Worm (Caenorhabditis elegans) whole organism, L4 larva: ENCODE data around the gene F48E8.4.

Source experiments
- T20F7.1 ChIP-seq: fragments of 200-800 bp; sonication (Bioruptor generic); optimal IDR thresholded peaks from 2 replicates; lab custom pipeline; 2018; ENCODE audit warnings: mild to moderate bottlenecking, missing genetic modification characterization, missing compliant biosample characterization
- Y105C5A.15 ChIP-seq: fragments of 200-800 bp; sonication (Bioruptor generic); IDR thresholded peaks from 2 replicates; pipeline ENCODE4 v1.3.6; 2022; ENCODE audit warnings: missing genetic modification characterization, missing compliant biosample characterization
- ZK337.2 ChIP-seq: fragments of 200-800 bp; sonication (Bioruptor generic); IDR thresholded peaks from 2 replicates; pipeline ENCODE4 v1.3.6; 2022; ENCODE audit warnings: missing genetic modification reagents, missing genetic modification characterization, missing compliant biosample characterization
- aha-1 ChIP-seq: fragments of 150-350 bp; peaks from one replicate; lab custom pipeline; 2014; ENCODE audit warnings: missing biosample characterization, missing genetic modification characterization
- arid-1 ChIP-seq: fragments of 200-800 bp; sonication (Bioruptor generic); conservative IDR thresholded peaks from 2 replicates; pipeline ENCODE4 v1.3.6; 2022; ENCODE audit warnings: missing genetic modification reagents, missing genetic modification characterization, missing compliant biosample characterization
- attf-4 ChIP-seq: sonication (generic microtip); optimal IDR thresholded peaks from 3 replicates; lab custom pipeline; 2017; ENCODE audit warnings: missing biosample characterization, missing genetic modification characterization
- ceh-32 ChIP-seq: sonication (generic microtip); optimal IDR thresholded peaks from 2 replicates; lab custom pipeline; 2016; ENCODE audit warnings: mild to moderate bottlenecking, missing genetic modification characterization, missing compliant biosample characterization; ENCODE audit not compliant: poor library complexity
- ces-1 ChIP-seq: fragments of 150-350 bp; sonication (generic microtip); optimal IDR thresholded peaks from 4 replicates; lab custom pipeline; 2014; ENCODE audit warnings: missing biosample characterization, missing genetic modification reagents, missing genetic modification characterization
- daf-16 ChIP-seq, 3 experiments: sonication (generic microtip); optimal IDR thresholded peaks; 2 replicates each; lab custom pipeline; 2016 to 2017; ENCODE audit warnings: missing genetic modification characterization in 3 of 3, missing genetic modification reagents in 3 of 3, mild to moderate bottlenecking in 2 of 3, missing compliant biosample characterization in 2 of 3, missing biosample characterization in 1 of 3, moderate library complexity in 1 of 3
- daf-19 ChIP-seq: fragments of 200-800 bp; sonication (Bioruptor generic); conservative IDR thresholded peaks from 2 replicates; pipeline ENCODE4 v1.3.6; 2022; ENCODE audit warnings: missing genetic modification characterization, missing compliant biosample characterization
- daf-8 ChIP-seq: fragments of 200-800 bp; sonication (Bioruptor generic); IDR thresholded peaks from 2 replicates; pipeline ENCODE4 v1.3.6; 2022; ENCODE audit warnings: missing genetic modification characterization, missing compliant biosample characterization
- dmd-8 ChIP-seq: fragments of 200-800 bp; sonication (Bioruptor generic); IDR thresholded peaks from 2 replicates; pipeline ENCODE4 v1.3.6; 2022; ENCODE audit warnings: missing genetic modification characterization, missing compliant biosample characterization
- dpl-1 ChIP-seq: fragments of 150-350 bp; optimal IDR thresholded peaks from 2 replicates; lab custom pipeline; 2014; ENCODE audit warnings: missing biosample characterization, missing genetic modification reagents, missing genetic modification characterization
- duxl-1 ChIP-seq: sonication (generic microtip); optimal IDR thresholded peaks from 2 replicates; lab custom pipeline; 2016; ENCODE audit warnings: mild to moderate bottlenecking, missing genetic modification characterization, moderate library complexity, missing compliant biosample characterization; ENCODE audit not compliant: poor library complexity
- dve-1 ChIP-seq: sonication (generic microtip); optimal IDR thresholded peaks from 2 replicates; lab custom pipeline; 2017; ENCODE audit warnings: antibody characterized with exemption, mild to moderate bottlenecking, missing genetic modification characterization, missing compliant biosample characterization; ENCODE audit not compliant: insufficient read depth
- fos-1 ChIP-seq: fragments of 150-350 bp; optimal IDR thresholded peaks from 2 replicates; lab custom pipeline; 2014; ENCODE audit warnings: missing biosample characterization, missing genetic modification characterization
- gei-8 ChIP-seq: fragments of 200-800 bp; sonication (Bioruptor generic); optimal IDR thresholded peaks from 2 replicates; lab custom pipeline; 2018; ENCODE audit warnings: mild to moderate bottlenecking, missing genetic modification characterization, missing compliant biosample characterization
- hlh-11 ChIP-seq: fragments of 200-800 bp; sonication (Bioruptor generic); optimal IDR thresholded peaks from 2 replicates; lab custom pipeline; 2018; ENCODE audit warnings: mild to moderate bottlenecking, missing genetic modification characterization, missing compliant biosample characterization
- lim-7 ChIP-seq: fragments of 200-800 bp; sonication (Bioruptor generic); IDR thresholded peaks from 2 replicates; pipeline ENCODE4 v1.3.6; 2022; ENCODE audit warnings: missing genetic modification characterization, missing compliant biosample characterization
- lin-1 ChIP-seq: fragments of 200-800 bp; sonication (Bioruptor generic); IDR thresholded peaks from 2 replicates; pipeline ENCODE4 v1.3.6; 2022; ENCODE audit warnings: missing genetic modification reagents, missing genetic modification characterization, missing compliant biosample characterization
- lin-38 ChIP-seq: fragments of 200-800 bp; sonication (Bioruptor generic); IDR thresholded peaks from 2 replicates; pipeline ENCODE4 v1.3.6; 2022; ENCODE audit warnings: missing genetic modification reagents, missing genetic modification characterization, missing compliant biosample characterization
- madf-5 ChIP-seq, 2 experiments: fragments of 200-800 bp; sonication (Bioruptor generic); IDR thresholded peaks; 2 replicates each; pipeline ENCODE4 v1.3.6; 2022; ENCODE audit warnings: missing compliant biosample characterization in 2 of 2, missing genetic modification characterization in 2 of 2
- mdl-1 ChIP-seq, 2 experiments: fragments of 150-350 bp in 1 of 2; sonication (generic microtip) in 1 of 2; optimal IDR thresholded peaks; 2 replicates each; lab custom pipeline; 2014 to 2017; ENCODE audit warnings: missing biosample characterization in 2 of 2, missing genetic modification characterization in 2 of 2
- mdt-29 ChIP-seq: fragments of 200-800 bp; sonication (Bioruptor generic); IDR thresholded peaks from 2 replicates; pipeline ENCODE4 v1.3.6; 2022; ENCODE audit warnings: missing genetic modification reagents, missing genetic modification characterization, missing compliant biosample characterization
- mep-1 ChIP-seq: fragments of 150-350 bp; sonication (generic microtip); optimal IDR thresholded peaks from 3 replicates; lab custom pipeline; 2014; ENCODE audit warnings: missing biosample characterization, missing genetic modification characterization
- mxl-3 ChIP-seq: fragments of 200-800 bp; sonication (Bioruptor generic); optimal IDR thresholded peaks from 2 replicates; lab custom pipeline; 2018; ENCODE audit warnings: mild to moderate bottlenecking, missing genetic modification characterization, missing compliant biosample characterization
- nhr-11 ChIP-seq: fragments of 150-350 bp; optimal IDR thresholded peaks from 2 replicates; lab custom pipeline; 2014; ENCODE audit warnings: missing biosample characterization, missing genetic modification characterization
- nhr-111 ChIP-seq: fragments of 200-800 bp; sonication (Bioruptor generic); optimal IDR thresholded peaks from 2 replicates; lab custom pipeline; 2018; ENCODE audit warnings: mild to moderate bottlenecking, missing genetic modification characterization, missing compliant biosample characterization
- nhr-25 ChIP-seq: sonication (generic microtip); optimal IDR thresholded peaks from 2 replicates; lab custom pipeline; 2017; ENCODE audit warnings: missing genetic modification characterization, mild to moderate bottlenecking, missing compliant biosample characterization, antibody characterized with exemption, moderate library complexity, borderline replicate concordance; ENCODE audit not compliant: insufficient read depth
- nhr-41 ChIP-seq: fragments of 200-800 bp; sonication (Bioruptor generic); IDR thresholded peaks from 2 replicates; pipeline ENCODE4 v1.3.6; 2022; ENCODE audit warnings: missing genetic modification reagents, missing genetic modification characterization, missing compliant biosample characterization
- nhr-42 ChIP-seq: fragments of 200-800 bp; sonication (Bioruptor generic); IDR thresholded peaks from 2 replicates; pipeline ENCODE4 v1.3.6; 2022; ENCODE audit warnings: missing genetic modification characterization, missing compliant biosample characterization
- saeg-2 ChIP-seq: fragments of 200-800 bp; sonication (Bioruptor generic); IDR thresholded peaks from 2 replicates; pipeline ENCODE4 v1.3.6; 2022; ENCODE audit warnings: missing genetic modification reagents, missing genetic modification characterization, missing compliant biosample characterization
- sdz-12 ChIP-seq: fragments of 200-800 bp; sonication (Bioruptor generic); optimal IDR thresholded peaks from 2 replicates; lab custom pipeline; 2018; ENCODE audit warnings: mild to moderate bottlenecking, missing genetic modification characterization, missing compliant biosample characterization
- set-16 ChIP-seq: fragments of 200-800 bp; sonication (Bioruptor generic); IDR thresholded peaks from 2 replicates; pipeline ENCODE4 v1.3.6; 2022; ENCODE audit warnings: missing genetic modification reagents, missing genetic modification characterization, missing compliant biosample characterization
- spr-1 ChIP-seq: sonication (generic microtip); optimal IDR thresholded peaks from 2 replicates; lab custom pipeline; 2016; ENCODE audit warnings: mild to moderate bottlenecking, missing genetic modification characterization, missing compliant biosample characterization
- spr-3 ChIP-seq: fragments of 200-800 bp; sonication (Bioruptor generic); optimal IDR thresholded peaks from 2 replicates; lab custom pipeline; 2018; ENCODE audit warnings: mild to moderate bottlenecking, missing genetic modification characterization, missing compliant biosample characterization
- tag-97 ChIP-seq: fragments of 200-800 bp; sonication (Bioruptor generic); IDR thresholded peaks from 2 replicates; pipeline ENCODE4 v1.3.6; 2022; ENCODE audit warnings: missing genetic modification characterization, missing compliant biosample characterization
- tra-1 ChIP-seq: fragments of 200-800 bp; sonication (Bioruptor generic); IDR thresholded peaks from 2 replicates; pipeline ENCODE4 v1.3.6; 2022; ENCODE audit warnings: missing genetic modification reagents, missing genetic modification characterization, missing compliant biosample characterization
- unc-39 ChIP-seq: sonication (generic microtip); optimal IDR thresholded peaks from 2 replicates; lab custom pipeline; 2017; ENCODE audit warnings: missing biosample characterization, missing genetic modification characterization
- vab-7 ChIP-seq: fragments of 200-800 bp; sonication (Bioruptor generic); IDR thresholded peaks from 2 replicates; pipeline ENCODE4 v1.3.6; 2022; ENCODE audit warnings: missing genetic modification reagents, missing genetic modification characterization, missing compliant biosample characterization
- zag-1 ChIP-seq: fragments of 150-350 bp; optimal IDR thresholded peaks from 2 replicates; lab custom pipeline; 2014; ENCODE audit warnings: missing biosample characterization, missing genetic modification characterization
- zip-11 ChIP-seq: fragments of 200-800 bp; sonication (Bioruptor generic); IDR thresholded peaks from 2 replicates; pipeline ENCODE4 v1.3.6; 2022; ENCODE audit warnings: missing genetic modification characterization, missing compliant biosample characterization
- zip-2 ChIP-seq: fragments of 150-350 bp; optimal IDR thresholded peaks from 2 replicates; lab custom pipeline; 2014; ENCODE audit warnings: missing biosample characterization, missing genetic modification characterization
- ztf-11 ChIP-seq: fragments of 150-350 bp; optimal IDR thresholded peaks from 2 replicates; lab custom pipeline; 2014; ENCODE audit warnings: missing biosample characterization, missing genetic modification characterization

Gene F48E8.4

DNA sequence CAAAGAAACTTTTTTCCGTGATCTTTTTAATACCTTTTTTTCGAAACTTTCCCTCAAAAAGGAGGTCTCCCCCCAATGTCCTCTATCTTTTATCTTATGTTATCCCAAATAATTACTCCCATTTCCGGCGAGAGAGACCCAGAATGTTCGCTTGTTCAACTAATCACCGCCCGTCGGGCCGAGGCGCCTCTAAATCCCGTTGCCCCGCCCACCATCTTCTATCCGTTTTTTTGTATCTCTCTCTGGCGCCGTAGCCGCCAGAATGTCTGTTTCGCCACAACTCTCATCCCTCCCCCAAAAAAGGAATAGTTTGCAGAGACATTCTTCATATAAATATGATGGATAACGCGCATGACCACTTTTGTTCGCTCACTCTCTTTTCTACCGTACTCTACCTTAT lies 19.3 kb downstream of the F48E8.4 start (continued):
- TF ChIP-seq sdz-12 (GFP tag; lab: Kevin White, UChicago) (no peak), spr-1 (no peak), ztf-11 (tag; lab: Kevin White, UChicago) (no peak), attf-4 (no peak), ces-1 (GFP tag; lab: Kevin White, UChicago) (no peak), hlh-11 (tag; lab: Kevin White, UChicago) (peak; percentile 72), nhr-41 (GFP tag; lab: Robert Waterston, UW) (no peak), zip-2 (tag; lab: Kevin White, UChicago) (no peak), fos-1 (tag; lab: Kevin White, UChicago) (no peak), dpl-1 (peak; percentile 9), dmd-8 (GFP tag; lab: Robert Waterston, UW) (no peak), unc-39 (no peak), spr-3 (GFP tag; lab: Kevin White, UChicago) (no peak), aha-1 (tag; lab: Kevin White, UChicago) (peak; percentile 38), daf-8 (no peak), gei-8 (GFP tag; lab: Kevin White, UChicago) (no peak), duxl-1 (tag; lab: Kevin White, UChicago) (no peak), ZK337.2 (GFP tag; lab: Robert Waterston, UW) (no peak), nhr-111 (no peak), mdl-1 (tag; optimal IDR thresholded peaks at IDR 0.05; lab: Kevin White, UChicago) (peak in 1 of 2 experiments; percentile 74), daf-16 (GFP tag; optimal IDR thresholded peaks at IDR 0.05; lab: Kevin White, UChicago) (no peak), daf-16 (tag; optimal IDR thresholded peaks at IDR 0.05; lab: Kevin White, UChicago) (no peak), vab-7 (GFP tag; lab: Robert Waterston, UW) (no peak), madf-5 (GFP tag; IDR thresholded peaks at IDR 0.05; lab: Robert Waterston, UW) (no peak), saeg-2 (GFP tag; lab: Robert Waterston, UW) (no peak), lin-1 (GFP tag; lab: Robert Waterston, UW) (0 out of 2 replicates have a peak, but pooled peaks have one; percentile 51), dve-1 (no peak), daf-19 (GFP tag; lab: Robert Waterston, UW) (no peak), tra-1 (no peak), tag-97 (no peak), zag-1 (tag; lab: Kevin White, UChicago) (no peak), nhr-25 (tag; lab: Kevin White, UChicago) (no peak), set-16 (GFP tag; lab: Robert Waterston, UW) (no peak)

DNA sequence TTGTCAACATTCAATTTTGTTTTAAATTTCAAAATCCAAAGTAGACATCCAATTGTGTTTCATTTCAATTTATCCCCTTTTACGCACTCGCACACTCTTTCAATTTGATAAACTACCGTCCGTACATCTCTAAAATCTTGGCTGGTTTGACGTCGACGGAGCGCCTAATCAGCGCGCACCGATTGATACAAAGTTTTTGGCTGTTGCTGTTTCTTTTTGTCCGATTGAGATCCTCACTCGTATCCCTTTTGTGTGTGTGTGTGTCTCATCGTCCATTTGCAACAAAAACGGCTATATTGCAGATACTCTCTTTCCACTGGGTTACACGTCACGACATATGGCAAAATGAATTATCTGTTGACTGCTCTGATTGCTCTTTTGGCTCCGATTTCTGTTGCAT lies 20.8 kb downstream of the F48E8.4 start, which contains the start of gene lon-1:
TSS of gene lon-1 (plus strand) at position 301 of the 400 bp plus-strand sequence.
- TF ChIP-seq mxl-3 (peak; percentile 16), lim-7 (GFP tag; lab: Robert Waterston, UW) (no peak)

DNA sequence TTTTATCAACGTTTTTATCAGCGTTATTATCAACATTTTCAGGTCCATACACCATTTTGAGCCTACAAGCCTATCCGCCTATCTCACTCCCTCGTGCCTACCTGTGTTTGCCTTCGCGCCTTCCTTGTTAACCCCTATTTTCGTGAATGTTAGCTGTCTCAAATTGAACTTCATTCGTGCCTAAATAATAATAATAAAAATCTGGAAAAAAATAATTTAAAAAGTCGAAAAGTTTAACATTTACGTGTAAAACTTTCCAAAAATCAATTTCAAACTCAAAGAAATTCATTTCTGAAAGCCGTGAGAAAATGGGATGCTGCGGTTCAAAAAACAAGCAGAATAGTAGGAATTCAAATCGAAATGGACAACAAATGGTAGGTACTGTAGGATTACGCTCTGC lies 24.6 kb downstream of the F48E8.4 start, which contains the start of gene R02F2.10:
TSS of gene R02F2.10 (plus strand) at position 301 of the 400 bp plus-strand sequence.
- peak; percentile 48 for TF ChIP-seq aha-1 (tag; lab: Kevin White, UChicago)
- no peak for TF ChIP-seq T20F7.1 (GFP tag; lab: Kevin White, UChicago)
- TF ChIP-seq nhr-11 (tag; lab: Kevin White, UChicago), result no peak

DNA sequence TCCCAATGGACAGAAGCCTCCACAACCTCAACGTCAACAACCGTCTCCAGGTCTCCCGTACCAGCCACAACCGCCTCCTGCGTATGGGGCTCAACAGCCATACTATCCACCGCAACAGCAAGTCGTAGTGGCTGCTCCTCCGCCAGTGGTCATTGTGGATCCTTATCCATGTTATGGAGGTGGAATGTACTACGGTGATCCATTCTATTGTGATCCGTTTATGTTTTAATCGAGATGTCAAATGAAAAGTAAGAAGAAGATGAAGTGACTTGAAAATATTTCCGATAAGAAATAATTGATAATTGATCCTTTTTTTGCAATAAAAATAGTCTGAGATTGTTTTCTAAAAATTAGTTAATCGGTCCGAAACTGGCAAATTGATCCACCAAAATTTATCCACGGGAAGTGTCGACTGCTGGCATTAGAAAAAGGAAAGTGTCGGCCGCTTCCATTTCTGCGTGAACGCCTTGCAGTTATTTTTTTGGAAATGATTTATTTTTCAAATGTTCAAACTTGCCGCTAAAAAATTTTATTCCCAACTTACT lies 25.5 kb downstream of the F48E8.4 start, which contains the start of the genes R02F2.6 and R02F2.5:
TSS of gene R02F2.6 (minus strand) at position 101 of the 545 bp plus-strand sequence.
TSS of gene R02F2.5 (plus strand) at position 495 of the 545 bp plus-strand sequence.
- TF ChIP-seq mdl-1 (tag; optimal IDR thresholded peaks at IDR 0.05; lab: Kevin White, UChicago), result no peak
- TF ChIP-seq lin-1 (GFP tag; lab: Robert Waterston, UW), result no peak
- no peak for TF ChIP-seq zip-11 (GFP tag; lab: Robert Waterston, UW)
- TF ChIP-seq lin-38, result no peak
- no peak for TF ChIP-seq mep-1 (tag; lab: Kevin White, UChicago)
- no peak for TF ChIP-seq ceh-32
- TF ChIP-seq nhr-42 (GFP tag; lab: Robert Waterston, UW), result no peak
- TF ChIP-seq arid-1, result no peak
- no peak for TF ChIP-seq zip-2 (tag; lab: Kevin White, UChicago)
- TF ChIP-seq tag-97, result no peak
- no peak for TF ChIP-seq Y105C5A.15 (GFP tag; lab: Robert Waterston, UW)
- peak; percentile 48; the same call in 1 of the 2 replicates for TF ChIP-seq set-16 (GFP tag; lab: Robert Waterston, UW)
- no peak for TF ChIP-seq nhr-25 (tag; lab: Kevin White, UChicago)
- peak; percentile 83 for TF ChIP-seq aha-1 (tag; lab: Kevin White, UChicago)
- TF ChIP-seq nhr-41 (GFP tag; lab: Robert Waterston, UW), result no peak
- no peak for TF ChIP-seq mdt-29 (GFP tag; lab: Robert Waterston, UW)
